Worm (Caenorhabditis elegans): ENCODE results near the gene ZK105.14.

DNA sequence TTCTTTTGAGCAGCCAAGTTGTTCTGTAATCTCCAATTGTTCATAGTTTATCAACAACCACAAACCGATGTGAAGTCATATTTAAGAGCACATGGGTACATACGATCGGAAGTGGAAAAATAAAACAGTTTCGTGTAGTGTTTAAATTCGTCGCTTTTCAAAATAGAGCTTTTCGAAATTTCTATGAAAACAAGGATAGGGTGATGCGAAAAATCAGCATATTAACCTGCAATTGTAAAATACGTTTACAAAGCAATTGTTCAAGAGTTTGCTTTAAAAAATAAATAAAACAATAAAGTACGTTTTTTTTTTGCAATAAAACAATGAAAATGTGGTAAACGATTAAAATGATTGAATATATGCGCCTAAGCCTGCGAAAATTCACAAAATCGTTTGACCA lies at the start of gene ZK105.14:
- no peak for TF ChIP-seq hmg-4 (GFP tag; optimal IDR thresholded peaks at IDR 0.05)
- TF ChIP-seq B0310.2 (tag; optimal IDR thresholded peaks at IDR 0.05) = no peak
- no peak for TF ChIP-seq ama-1 (optimal IDR thresholded peaks at IDR 0.05)
- no peak for TF ChIP-seq flt-1 (GFP tag; IDR thresholded peaks at IDR 0.05)
- TF ChIP-seq F13C5.2 (tag; optimal IDR thresholded peaks at IDR 0.05) = no peak
- no peak for TF ChIP-seq sea-1 (GFP tag; conservative IDR thresholded peaks at IDR 0.05)
- TF ChIP-seq pes-1 (GFP tag; IDR thresholded peaks at IDR 0.05) = no peak
- TF ChIP-seq hmbx-1 (tag; optimal IDR thresholded peaks at IDR 0.05) = no peak
- TF ChIP-seq tbx-37 (GFP tag; conservative IDR thresholded peaks at IDR 0.05) = no peak
- TF ChIP-seq ceh-13 (GFP tag; optimal IDR thresholded peaks at IDR 0.05) = no peak
- TF ChIP-seq scrt-1 (GFP tag; IDR thresholded peaks at IDR 0.05) = no peak
- TF ChIP-seq tra-4 (tag; optimal IDR thresholded peaks at IDR 0.05) = no peak
- no peak for TF ChIP-seq aly-1 (tag; optimal IDR thresholded peaks at IDR 0.05)
